Worm (Caenorhabditis elegans) whole organism, L4 larva: ENCODE measurements around the gene F07B10.7.

Experiments used
- F37D6.2 ChIP-seq: sonication (generic microtip); optimal IDR thresholded peaks from 2 replicates; lab custom pipeline; 2016; ENCODE audit warnings: mild to moderate bottlenecking, missing genetic modification characterization, missing compliant biosample characterization
- R02D3.7 ChIP-seq: fragments of 150-350 bp; sonication (generic microtip); optimal IDR thresholded peaks from 3 replicates; lab custom pipeline; 2014; ENCODE audit warnings: missing biosample characterization, missing genetic modification characterization
- lin-39 ChIP-seq: fragments of 150-350 bp; optimal IDR thresholded peaks from 2 replicates; lab custom pipeline; 2014; ENCODE audit warnings: missing biosample characterization, missing genetic modification reagents, missing genetic modification characterization
- mep-1 ChIP-seq: fragments of 150-350 bp; sonication (generic microtip); optimal IDR thresholded peaks from 3 replicates; lab custom pipeline; 2014; ENCODE audit warnings: missing biosample characterization, missing genetic modification characterization
- nhr-10 ChIP-seq: fragments of 150-350 bp; optimal IDR thresholded peaks from 2 replicates; lab custom pipeline; 2014; ENCODE audit warnings: missing biosample characterization, missing genetic modification characterization
- nhr-11 ChIP-seq: fragments of 150-350 bp; optimal IDR thresholded peaks from 2 replicates; lab custom pipeline; 2014; ENCODE audit warnings: missing biosample characterization, missing genetic modification characterization
- unc-39 ChIP-seq: sonication (generic microtip); optimal IDR thresholded peaks from 2 replicates; lab custom pipeline; 2017; ENCODE audit warnings: missing biosample characterization, missing genetic modification characterization

ce11 chrV:11290888-11291287, 30.4 kb upstream of the F07B10.7 start, which contains the start of gene C03E10.1:
- TF ChIP-seq nhr-10 (no peak), nhr-11 (tag; lab: Kevin White, UChicago) (no peak), unc-39 (tag; lab: Kevin White, UChicago) (no peak), R02D3.7 (tag; lab: Kevin White, UChicago) (no peak), lin-39 (tag; lab: Kevin White, UChicago) (no peak), F37D6.2 (no peak), mep-1 (no peak)
